Fruit fly (Drosophila melanogaster): ENCODE measurements around the gene CG15422.

Gene CG15422

DNA sequence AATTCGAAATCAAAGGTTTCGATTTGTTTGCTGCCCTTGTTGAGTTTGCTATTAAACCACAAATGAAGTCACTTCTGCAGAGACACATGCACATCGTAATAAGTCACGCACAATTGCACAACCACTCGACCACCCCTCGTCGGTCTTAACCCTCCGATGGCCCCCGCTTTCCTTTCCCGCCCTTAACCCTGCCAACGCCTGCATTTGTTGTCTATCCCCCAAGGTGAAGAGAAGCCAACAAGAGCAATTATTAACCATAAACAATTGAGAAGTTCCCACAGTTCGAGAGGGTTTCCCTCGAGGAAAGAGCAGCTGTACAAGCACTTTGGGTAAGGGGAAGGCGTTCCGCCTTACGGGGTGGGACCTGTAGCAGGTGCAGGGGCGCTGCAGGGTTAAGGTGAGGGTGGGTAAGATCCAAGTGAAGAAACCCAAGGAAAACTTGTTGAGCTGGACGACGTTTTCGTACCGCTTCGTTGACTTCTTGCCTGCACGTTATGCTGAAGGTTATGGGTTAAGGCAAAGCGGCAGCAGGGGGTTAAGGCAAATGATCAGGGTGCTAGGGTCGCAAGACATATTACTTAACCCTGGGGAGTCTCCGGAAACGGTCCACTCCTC lies 18.6 kb downstream of the CG15422 start:
- TF ChIP-seq pan (optimal IDR thresholded peaks at IDR 0.05) (no peak), CG8478 (optimal IDR thresholded peaks at IDR 0.05) (no peak), usp (GFP tag; optimal IDR thresholded peaks at IDR 0.05) (no peak), Dll (optimal IDR thresholded peaks at IDR 0.05) (no peak), EcR (GFP tag; optimal IDR thresholded peaks at IDR 0.05) (no peak), psq (optimal IDR thresholded peaks at IDR 0.05) (no peak)

DNA sequence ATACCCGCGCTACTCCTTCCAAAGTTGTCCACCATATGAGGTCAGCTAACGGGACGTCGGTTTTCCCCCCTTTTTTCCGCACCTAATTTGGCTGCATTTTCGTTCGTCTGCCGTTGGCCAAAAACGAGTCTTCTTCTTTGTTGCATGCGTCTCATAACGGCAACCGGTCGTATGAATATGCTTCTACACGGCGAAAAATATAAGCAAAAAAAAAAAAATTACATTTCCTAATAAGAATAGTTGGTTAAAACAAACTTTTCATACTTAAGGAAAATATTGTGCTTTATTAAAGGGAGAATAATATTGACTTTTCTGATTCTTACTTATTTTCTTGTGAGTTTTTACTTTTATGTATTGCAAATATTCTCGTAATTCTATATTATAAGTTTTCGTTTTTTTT lies 20.3 kb downstream of the CG15422 start:
- TF ChIP-seq pan (optimal IDR thresholded peaks at IDR 0.05), result no peak
- TF ChIP-seq psq (optimal IDR thresholded peaks at IDR 0.05), result no peak

DNA sequence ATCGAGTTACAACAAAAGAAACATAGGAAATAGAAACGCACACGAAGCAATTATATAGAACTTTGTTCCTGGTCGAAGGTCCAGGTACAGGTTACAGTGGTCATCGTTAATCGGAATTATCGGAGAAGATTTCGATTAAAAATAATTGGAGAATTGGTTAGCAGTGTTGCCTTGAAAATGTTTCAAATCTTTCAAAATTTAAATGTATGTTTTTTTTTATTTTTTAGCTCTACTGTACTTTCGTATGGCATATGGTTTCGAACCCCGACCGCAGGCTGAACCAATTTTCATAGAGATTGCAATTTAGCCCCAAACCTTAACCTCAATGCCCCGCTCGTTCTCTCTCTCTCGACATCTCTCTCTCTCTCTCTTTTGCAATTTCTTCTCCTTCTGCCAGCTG lies 23.2 kb downstream of the CG15422 start:
- TF ChIP-seq CG8478 (optimal IDR thresholded peaks at IDR 0.05), result no peak
- no peak for TF ChIP-seq usp (GFP tag; optimal IDR thresholded peaks at IDR 0.05)
- no peak for TF ChIP-seq EcR (GFP tag; optimal IDR thresholded peaks at IDR 0.05)
- TF ChIP-seq pan (optimal IDR thresholded peaks at IDR 0.05), result no peak
- TF ChIP-seq psq (optimal IDR thresholded peaks at IDR 0.05), result no peak
- TF ChIP-seq Dll (optimal IDR thresholded peaks at IDR 0.05), result no peak

DNA sequence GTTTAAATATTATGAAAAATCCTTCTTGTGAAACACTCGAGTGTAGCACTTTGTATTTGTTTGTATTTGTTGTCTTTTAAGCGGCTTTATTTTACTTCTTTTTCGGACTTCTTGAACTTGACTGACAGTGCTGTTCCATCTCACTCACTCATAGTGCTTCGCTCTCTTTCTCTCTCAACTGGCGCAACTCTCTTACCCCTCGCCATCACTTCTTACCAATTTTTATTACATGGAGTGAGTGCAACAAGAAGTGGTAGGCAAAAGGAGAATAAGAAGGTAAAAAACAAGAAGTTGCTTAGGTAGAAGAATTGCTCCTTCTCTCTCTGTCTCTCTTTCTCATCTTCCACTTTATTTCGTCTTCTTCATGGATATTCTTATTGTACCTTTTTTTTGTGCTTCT lies 23.9 kb downstream of the CG15422 start:
- TF ChIP-seq Dll (optimal IDR thresholded peaks at IDR 0.05) (no peak), EcR (GFP tag; optimal IDR thresholded peaks at IDR 0.05) (no peak), psq (optimal IDR thresholded peaks at IDR 0.05) (no peak), pan (optimal IDR thresholded peaks at IDR 0.05) (no peak), usp (GFP tag; optimal IDR thresholded peaks at IDR 0.05) (no peak), CG8478 (optimal IDR thresholded peaks at IDR 0.05) (no peak)

DNA sequence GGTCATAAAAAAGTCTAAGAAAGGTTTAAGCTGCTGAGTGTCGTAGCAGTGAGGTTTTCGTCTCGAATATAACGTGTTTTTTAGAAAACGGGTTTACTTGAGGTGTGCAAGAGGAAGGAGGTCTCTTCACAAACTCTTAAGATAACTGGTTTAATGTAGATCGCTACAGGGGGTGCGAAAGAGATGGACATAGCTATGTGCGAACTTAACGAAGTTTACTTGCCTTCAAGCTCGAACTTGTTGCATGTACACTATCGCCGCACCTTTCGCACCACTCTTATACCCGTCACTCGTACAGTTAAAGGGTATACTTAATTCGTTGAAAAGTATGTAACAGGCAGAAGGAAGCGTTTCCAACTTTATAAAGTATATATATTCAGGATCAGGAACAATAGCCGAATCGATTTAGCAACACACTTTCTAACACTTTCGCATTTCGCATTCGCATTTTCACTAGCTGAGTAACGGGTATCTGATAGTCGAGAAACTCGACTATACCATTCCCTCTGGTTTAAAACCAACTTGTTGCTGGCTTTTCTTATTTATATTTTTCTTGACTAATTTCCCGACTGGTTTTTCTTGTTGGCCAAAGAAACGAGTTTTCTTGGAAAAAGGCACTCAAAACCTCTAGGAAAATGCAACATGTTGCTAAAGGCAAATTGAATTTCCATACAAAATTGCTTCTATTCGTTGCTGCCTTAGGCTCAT lies 25.6 kb downstream of the CG15422 start:
- TF ChIP-seq pan (optimal IDR thresholded peaks at IDR 0.05) (peak; percentile 65), Dll (optimal IDR thresholded peaks at IDR 0.05) (no peak), psq (optimal IDR thresholded peaks at IDR 0.05) (no peak), usp (GFP tag; optimal IDR thresholded peaks at IDR 0.05) (no peak), CG8478 (optimal IDR thresholded peaks at IDR 0.05) (no peak), EcR (GFP tag; optimal IDR thresholded peaks at IDR 0.05) (no peak)

DNA sequence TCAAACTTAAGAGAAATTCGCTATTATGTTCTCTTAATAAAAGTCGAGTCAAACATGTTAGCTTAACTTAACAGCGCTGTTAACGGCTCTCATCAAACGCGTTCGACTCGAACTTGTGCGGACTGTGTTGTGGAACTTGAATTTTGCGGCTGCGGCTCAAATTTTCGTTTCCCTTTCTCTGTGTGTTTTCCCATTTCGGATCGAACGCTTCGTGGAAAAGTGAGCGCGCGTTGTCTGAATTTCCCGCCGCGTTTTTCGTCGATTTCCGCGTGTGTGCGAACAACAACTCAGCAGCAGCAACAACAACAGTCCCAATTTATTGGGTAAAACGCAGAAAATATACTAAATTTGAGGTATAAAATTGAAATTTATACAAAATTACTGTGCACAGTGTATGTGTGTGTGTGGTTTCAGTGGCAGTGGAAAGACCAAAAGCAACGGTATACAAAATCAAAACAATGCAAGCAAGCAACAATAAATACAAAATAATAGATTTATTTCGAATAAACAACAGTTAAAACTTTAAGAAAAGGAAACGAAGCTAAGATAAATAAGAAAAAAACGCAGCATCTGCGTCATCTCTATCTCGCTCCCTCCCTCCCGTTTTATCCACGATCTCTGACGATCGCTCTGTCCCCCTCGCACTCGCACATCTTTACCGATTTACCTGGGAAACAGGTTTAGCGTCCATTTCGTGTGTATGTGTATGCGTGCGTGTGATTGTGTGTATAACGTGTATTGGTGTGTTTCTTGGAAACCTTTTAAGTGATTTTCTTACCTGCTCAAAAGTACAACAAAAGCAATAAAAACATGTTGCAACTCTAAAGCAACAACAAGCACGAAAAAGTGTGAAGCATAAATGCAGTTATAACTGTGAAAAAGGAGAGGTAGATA lies 26.7 kb downstream of the CG15422 start, which contains the start of gene ed:
TSS of gene ed (plus strand) at position 175 of the 894 bp plus-strand sequence.
- TF ChIP-seq psq (optimal IDR thresholded peaks at IDR 0.05) (no peak), CG8478 (optimal IDR thresholded peaks at IDR 0.05) (peak; percentile 34), EcR (GFP tag; optimal IDR thresholded peaks at IDR 0.05) (no peak)

dm6 chr2L:4034300-4034699 lies 29.5 kb downstream of the CG15422 start:
- TF ChIP-seq psq (optimal IDR thresholded peaks at IDR 0.05) (no peak), EcR (GFP tag; optimal IDR thresholded peaks at IDR 0.05) (no peak), Dll (optimal IDR thresholded peaks at IDR 0.05) (no peak), pan (optimal IDR thresholded peaks at IDR 0.05) (no peak), usp (GFP tag; optimal IDR thresholded peaks at IDR 0.05) (no peak), CG8478 (optimal IDR thresholded peaks at IDR 0.05) (no peak)

DNA sequence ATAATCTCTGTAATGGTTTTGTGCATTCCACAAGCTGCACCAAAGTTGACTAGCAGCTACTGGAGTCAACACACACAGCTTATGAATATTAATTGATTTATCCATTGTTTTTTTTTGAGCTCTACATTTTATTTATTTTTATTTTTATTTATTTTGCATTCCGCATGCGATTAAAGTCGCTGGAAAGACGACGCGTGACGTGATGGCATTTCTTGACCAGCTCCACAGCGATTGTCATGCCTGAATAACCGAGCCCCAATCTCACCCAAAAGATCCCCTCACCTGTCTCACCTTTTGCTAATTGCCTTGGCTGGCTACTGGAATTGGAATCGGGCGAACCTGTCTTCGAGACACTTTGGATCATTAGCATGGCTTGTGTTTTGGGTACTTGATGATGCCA lies 31.5 kb downstream of the CG15422 start:
- TF ChIP-seq CG8478 (optimal IDR thresholded peaks at IDR 0.05) (no peak), Dll (optimal IDR thresholded peaks at IDR 0.05) (no peak), usp (GFP tag; optimal IDR thresholded peaks at IDR 0.05) (no peak), pan (optimal IDR thresholded peaks at IDR 0.05) (no peak), EcR (GFP tag; optimal IDR thresholded peaks at IDR 0.05) (no peak), psq (optimal IDR thresholded peaks at IDR 0.05) (no peak)

DNA sequence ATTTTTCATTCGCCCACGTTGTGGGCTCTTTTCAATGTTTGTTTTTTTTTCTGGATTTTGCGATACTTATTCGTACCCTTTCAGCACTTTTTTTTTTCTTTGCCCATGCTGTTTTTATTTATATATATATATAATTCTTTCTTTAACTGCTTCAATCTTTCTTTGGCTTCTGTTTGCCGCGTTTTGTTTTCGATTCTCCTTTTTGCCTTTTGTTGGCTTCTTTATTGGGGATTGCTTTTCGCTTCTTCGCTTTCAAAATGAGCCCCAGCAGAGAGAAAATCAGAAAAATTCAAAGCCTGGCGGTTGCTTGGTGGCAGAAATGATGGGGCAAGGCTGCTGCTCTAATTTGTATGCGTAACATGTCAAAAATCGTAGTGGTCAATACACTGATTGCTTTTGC lies 32.2 kb downstream of the CG15422 start:
- TF ChIP-seq EcR (GFP tag; optimal IDR thresholded peaks at IDR 0.05) (no peak), Dll (optimal IDR thresholded peaks at IDR 0.05) (no peak), CG8478 (optimal IDR thresholded peaks at IDR 0.05) (no peak), pan (optimal IDR thresholded peaks at IDR 0.05) (no peak), usp (GFP tag; optimal IDR thresholded peaks at IDR 0.05) (no peak), psq (optimal IDR thresholded peaks at IDR 0.05) (no peak)

- no peak for TF ChIP-seq CG8478 (optimal IDR thresholded peaks at IDR 0.05)
- no peak for TF ChIP-seq Dll (optimal IDR thresholded peaks at IDR 0.05)
- no peak for TF ChIP-seq psq (optimal IDR thresholded peaks at IDR 0.05)
- no peak for TF ChIP-seq pan (optimal IDR thresholded peaks at IDR 0.05)
Measured at dm6 chr2L:4038073-4038699, 33.4 kb downstream of the CG15422 start.

dm6 chr2L:4043052-4043451 lies 38.3 kb downstream of the CG15422 start:
- TF ChIP-seq usp (GFP tag; optimal IDR thresholded peaks at IDR 0.05), result no peak
